Fruit fly (Drosophila melanogaster): ENCODE measurements around the gene Cpr65Ax1.

Gene Cpr65Ax1

DNA sequence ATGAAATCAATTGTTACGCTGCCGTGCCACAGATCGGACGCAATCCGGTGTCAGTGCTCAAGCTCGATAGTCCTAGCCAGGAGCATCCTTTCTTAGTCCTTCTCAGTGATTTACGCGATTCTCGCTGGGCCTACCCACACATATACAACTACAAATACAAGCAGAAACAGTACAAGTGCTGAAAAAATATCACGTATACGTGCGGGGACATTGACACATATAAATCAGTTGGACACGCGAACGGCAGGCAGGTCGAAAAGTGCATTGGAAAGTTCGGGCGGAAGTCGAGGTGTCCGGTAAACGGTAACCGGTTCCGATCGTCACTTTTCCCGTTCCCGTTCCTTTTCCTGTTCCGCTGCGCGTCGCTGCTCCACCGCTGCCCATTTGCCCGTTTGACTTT, 36.3 kb downstream of the Cpr65Ax1 start:
- TF ChIP-seq CG32264 (GFP tag; optimal IDR thresholded peaks at IDR 0.05) (no peak), Hnf4 (GFP tag; optimal IDR thresholded peaks at IDR 0.05) (no peak), Abd-B (GFP tag; optimal IDR thresholded peaks at IDR 0.05) (no peak), psq (GFP tag; optimal IDR thresholded peaks at IDR 0.05) (no peak), Rel (GFP tag; optimal IDR thresholded peaks at IDR 0.05) (no peak), Rel (tag; optimal IDR thresholded peaks at IDR 0.05) (no peak), br (GFP tag; optimal IDR thresholded peaks at IDR 0.05) (no peak), brk (GFP tag; optimal IDR thresholded peaks at IDR 0.05) (no peak), usp (GFP tag; optimal IDR thresholded peaks at IDR 0.05) (no peak), Sp1 (GFP tag; optimal IDR thresholded peaks at IDR 0.05) (no peak), Hr83 (GFP tag; optimal IDR thresholded peaks at IDR 0.05; ENCODE audit: poor library complexity, severe bottlenecking) (no peak), foxo (GFP tag; optimal IDR thresholded peaks at IDR 0.05) (no peak), h (GFP tag; optimal IDR thresholded peaks at IDR 0.05) (no peak), Jra (GFP tag; optimal IDR thresholded peaks at IDR 0.05) (no peak), fru (GFP tag; optimal IDR thresholded peaks at IDR 0.05) (no peak), GATAd (GFP tag; optimal IDR thresholded peaks at IDR 0.05) (no peak), sage (GFP tag; optimal IDR thresholded peaks at IDR 0.05) (no peak), rgr (GFP tag; optimal IDR thresholded peaks at IDR 0.05) (no peak), OdsH (GFP tag; optimal IDR thresholded peaks at IDR 0.05) (no peak), sv (GFP tag; optimal IDR thresholded peaks at IDR 0.05) (no peak)

DNA sequence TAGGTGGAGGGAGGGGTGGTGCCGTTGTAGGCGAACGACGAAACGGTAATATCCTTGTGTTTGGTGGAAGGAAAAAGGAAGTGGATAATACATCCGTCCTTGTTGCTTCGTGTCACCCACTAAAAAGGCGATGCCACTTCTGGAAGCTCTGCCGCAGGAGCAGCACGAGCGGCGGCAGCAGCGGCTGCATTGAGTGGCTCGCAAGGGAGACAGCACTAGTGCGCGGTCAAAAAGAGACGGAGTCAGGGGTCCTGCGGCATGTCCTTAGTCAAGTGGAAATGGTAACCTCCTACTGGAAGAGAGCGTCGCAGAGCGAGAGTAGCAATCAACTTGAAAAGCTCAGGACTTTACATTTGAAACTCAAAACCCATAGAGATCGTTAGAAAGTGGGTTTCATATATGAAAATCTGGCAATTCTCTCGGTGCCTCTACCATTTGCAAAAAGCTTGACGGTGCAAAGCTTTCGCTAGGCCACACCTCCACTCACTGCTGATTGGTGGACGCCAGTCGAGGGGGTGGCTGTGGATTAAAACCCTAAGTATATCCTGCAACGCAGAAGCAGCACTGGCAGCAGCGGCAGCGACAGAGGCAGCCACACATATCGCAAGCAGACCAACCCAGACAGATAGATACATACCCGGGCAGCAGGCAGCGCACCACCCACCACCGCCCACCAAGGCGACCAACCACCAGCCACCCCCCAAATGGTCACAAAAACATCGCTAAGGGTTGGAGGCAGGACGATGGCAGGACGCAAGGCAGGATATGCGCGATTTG, 36.9 kb downstream of the Cpr65Ax1 start:
- TF ChIP-seq OdsH (GFP tag; optimal IDR thresholded peaks at IDR 0.05) (no peak), N (GFP tag; optimal IDR thresholded peaks at IDR 0.05) (no peak), dsf (GFP tag; optimal IDR thresholded peaks at IDR 0.05; ENCODE audit: borderline replicate concordance) (no peak), Hnf4 (GFP tag; optimal IDR thresholded peaks at IDR 0.05) (no peak), sv (GFP tag; optimal IDR thresholded peaks at IDR 0.05) (no peak), rgr (GFP tag; optimal IDR thresholded peaks at IDR 0.05) (no peak), Dfd (GFP tag; optimal IDR thresholded peaks at IDR 0.05) (no peak), CrebA (GFP tag; optimal IDR thresholded peaks at IDR 0.05; ENCODE audit: borderline replicate concordance) (no peak), Jra (GFP tag; optimal IDR thresholded peaks at IDR 0.05) (no peak), fru (GFP tag; optimal IDR thresholded peaks at IDR 0.05) (no peak), ey (GFP tag; optimal IDR thresholded peaks at IDR 0.05) (no peak), pan (optimal IDR thresholded peaks at IDR 0.05) (no peak)

- TF ChIP-seq usp (GFP tag; optimal IDR thresholded peaks at IDR 0.05) (no peak), lola (GFP tag; optimal IDR thresholded peaks at IDR 0.05) (no peak), dl (GFP tag; optimal IDR thresholded peaks at IDR 0.05; ENCODE audit: insufficient read depth in 1 of 2, partially characterized antibody in 2 of 2) (no peak), dmrt93B (GFP tag; optimal IDR thresholded peaks at IDR 0.05) (no peak), CrebA (GFP tag; optimal IDR thresholded peaks at IDR 0.05; ENCODE audit: borderline replicate concordance) (no peak)
Measured at dm6 chr3L:6108264-6109060, 39.3 kb downstream of the Cpr65Ax1 start.

dm6 chr3L:6106717-6107116, 41.1 kb downstream of the Cpr65Ax1 start:
- TF ChIP-seq tai (GFP tag; optimal IDR thresholded peaks at IDR 0.05): no peak
- TF ChIP-seq lola (GFP tag; optimal IDR thresholded peaks at IDR 0.05): no peak
- TF ChIP-seq CG32264 (GFP tag; optimal IDR thresholded peaks at IDR 0.05): no peak
- no peak for TF ChIP-seq Dif (GFP tag; optimal IDR thresholded peaks at IDR 0.05; ENCODE audit: partially characterized antibody)
- TF ChIP-seq OdsH (GFP tag; optimal IDR thresholded peaks at IDR 0.05): no peak
- no peak for TF ChIP-seq CG9705 (GFP tag; optimal IDR thresholded peaks at IDR 0.05)
- TF ChIP-seq pan (optimal IDR thresholded peaks at IDR 0.05): no peak
- no peak for TF ChIP-seq psq (GFP tag; optimal IDR thresholded peaks at IDR 0.05)
- no peak for TF ChIP-seq rgr (GFP tag; optimal IDR thresholded peaks at IDR 0.05)
- TF ChIP-seq Mio (GFP tag; optimal IDR thresholded peaks at IDR 0.05): no peak
- TF ChIP-seq Hnf4 (GFP tag; optimal IDR thresholded peaks at IDR 0.05): no peak
- no peak for TF ChIP-seq HLH106 (tag; optimal IDR thresholded peaks at IDR 0.05)
